Worm (Caenorhabditis elegans): ENCODE measurements around the gene rpb-6.

DNA sequence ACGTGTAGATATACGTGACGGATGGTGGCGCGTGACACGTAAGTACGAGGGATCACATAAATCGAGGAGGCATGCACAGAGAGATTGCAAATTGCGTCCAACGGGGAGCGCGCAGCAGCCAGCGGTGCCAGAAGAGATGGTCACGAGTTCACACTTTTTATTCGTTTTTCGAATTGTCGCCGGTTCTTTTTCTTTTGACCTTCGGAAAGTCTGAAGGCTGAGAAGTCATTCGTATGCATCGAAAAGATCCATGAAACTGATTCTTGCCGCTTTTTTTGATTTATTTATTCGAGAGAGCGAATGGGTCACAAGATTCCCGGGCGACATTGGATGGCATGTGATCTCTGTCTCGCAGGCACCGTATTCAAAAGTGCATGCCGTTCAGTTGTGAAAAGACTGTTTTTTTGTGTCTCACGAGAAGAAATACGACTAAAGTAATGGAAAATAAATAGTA is 20.2 kb upstream of the rpb-6 start:
- TF ChIP-seq ztf-29 (GFP tag; IDR thresholded peaks at IDR 0.05) (no peak), med-1 (GFP tag; optimal IDR thresholded peaks at IDR 0.05; ENCODE audit: insufficient read depth) (no peak), flt-1 (GFP tag; IDR thresholded peaks at IDR 0.05) (0 out of 2 replicates have a peak, but pooled peaks have one; percentile 41), cog-1 (tag; optimal IDR thresholded peaks at IDR 0.05) (no peak), tab-1 (GFP tag; IDR thresholded peaks at IDR 0.05) (no peak), klf-2 (GFP tag; conservative IDR thresholded peaks at IDR 0.05) (no peak)

All from whole organism, midembryonic.